Fruit fly (Drosophila melanogaster) whole organism, embryonic: Measurements from ENCODE around the gene Polr3G.

Source experiments
- ATbp ChIP-seq: fragments of 200-800 bp; sonication (Bioruptor generic); optimal IDR thresholded peaks from 2 replicates; lab custom pipeline; 2017; ENCODE audit warnings: missing biosample characterization, mild to moderate bottlenecking, missing genetic modification characterization, missing genetic modification reagents
- Awh ChIP-seq: fragments of 200-800 bp; sonication (Bioruptor generic); IDR thresholded peaks from 2 replicates; pipeline ENCODE4, ENCODE4 v1.3.6; 2022; ENCODE audit warnings: missing biosample characterization, missing genetic modification characterization
- Bteb2 ChIP-seq: fragments of 200-800 bp; sonication (Bioruptor generic); optimal IDR thresholded peaks from 2 replicates; lab custom pipeline; 2016; ENCODE audit warnings: missing biosample characterization, missing genetic modification characterization
- CG11456 ChIP-seq: fragments of 200-800 bp; sonication (Bioruptor generic); IDR thresholded peaks from 3 replicates; pipeline ENCODE4 v1.3.6; 2022; ENCODE audit warnings: missing biosample characterization, missing genetic modification characterization
- CG11504 ChIP-seq: fragments of 200-800 bp; sonication (Bioruptor generic); optimal IDR thresholded peaks from 3 replicates; lab custom pipeline; 2019; ENCODE audit warnings: missing biosample characterization, mild to moderate bottlenecking, missing genetic modification characterization, moderate library complexity
- CG12155 ChIP-seq: fragments of 200-800 bp; sonication (Bioruptor generic); optimal IDR thresholded peaks from 3 replicates; lab custom pipeline; 2016; ENCODE audit warnings: missing biosample characterization, missing genetic modification characterization
- CG12219 ChIP-seq: fragments of 200-800 bp; sonication (Bioruptor generic); optimal IDR thresholded peaks from 3 replicates; lab custom pipeline; 2018; ENCODE audit warnings: missing biosample characterization, mild to moderate bottlenecking, missing genetic modification characterization
- CG13123 ChIP-seq: fragments of 200-800 bp; sonication (Bioruptor generic); optimal IDR thresholded peaks from 2 replicates; lab custom pipeline; 2016; ENCODE audit warnings: missing biosample characterization, missing genetic modification characterization
- CG14667 ChIP-seq: fragments of 200-800 bp; sonication (Bioruptor generic); IDR thresholded peaks from 2 replicates; pipeline ENCODE4 v1.3.6; 2022; ENCODE audit warnings: missing biosample characterization, missing genetic modification characterization
- CG14860 ChIP-seq: fragments of 200-800 bp; sonication (Bioruptor generic); IDR thresholded peaks from 3 replicates; pipeline ENCODE4 v1.3.6; 2022; ENCODE audit warnings: missing biosample characterization, missing genetic modification characterization; ENCODE audit not compliant: partially characterized antibody
- CG16815 ChIP-seq: fragments of 200-800 bp; sonication (Bioruptor generic); optimal IDR thresholded peaks from 3 replicates; lab custom pipeline; 2017; ENCODE audit warnings: missing biosample characterization, mild to moderate bottlenecking, missing genetic modification characterization
- CG17186 ChIP-seq: fragments of 200-800 bp; sonication (Bioruptor generic); optimal IDR thresholded peaks from 3 replicates; lab custom pipeline; 2017; ENCODE audit warnings: missing biosample characterization, missing genetic modification reagents, missing genetic modification characterization
- CG18619 ChIP-seq: fragments of 200-800 bp; sonication (Bioruptor generic); optimal IDR thresholded peaks from 3 replicates; lab custom pipeline; 2017; ENCODE audit warnings: missing biosample characterization, mild to moderate bottlenecking, missing genetic modification characterization
- CG31388 ChIP-seq: fragments of 200-800 bp; sonication (Bioruptor generic); optimal IDR thresholded peaks from 2 replicates; lab custom pipeline; 2016; ENCODE audit warnings: missing biosample characterization, missing genetic modification characterization
- CG4617 ChIP-seq: fragments of 200-800 bp; sonication (Bioruptor generic); optimal IDR thresholded peaks from 3 replicates; lab custom pipeline; 2016; ENCODE audit warnings: missing biosample characterization, missing genetic modification characterization, borderline replicate concordance
- CG7271 ChIP-seq: fragments of 200-800 bp; sonication (Bioruptor generic); optimal IDR thresholded peaks from 2 replicates; lab custom pipeline; 2018; ENCODE audit warnings: missing biosample characterization, mild to moderate bottlenecking, missing genetic modification characterization, moderate library complexity
- CG7556 ChIP-seq: fragments of 200-800 bp; sonication (Bioruptor generic); optimal IDR thresholded peaks from 2 replicates; lab custom pipeline; 2017; ENCODE audit warnings: missing biosample characterization, mild to moderate bottlenecking, missing genetic modification characterization
- CG7928 ChIP-seq: fragments of 200-800 bp; sonication (Bioruptor generic); optimal IDR thresholded peaks from 2 replicates; lab custom pipeline; 2017; ENCODE audit warnings: missing biosample characterization, mild to moderate bottlenecking, missing genetic modification characterization
- CG8478 ChIP-seq: fragments of >200 bp; optimal IDR thresholded peaks from 2 replicates; lab custom pipeline; 2018
- CG9215 ChIP-seq: fragments of 200-800 bp; sonication (Bioruptor generic); IDR thresholded peaks from 2 replicates; pipeline ENCODE4 v1.3.6; 2022; ENCODE audit warnings: missing biosample characterization, missing genetic modification characterization
- CkIIα-i1 ChIP-seq: fragments of 200-800 bp; sonication (Bioruptor generic); IDR thresholded peaks from 2 replicates; pipeline ENCODE4 v1.3.6; 2022; ENCODE audit warnings: missing biosample characterization, missing genetic modification characterization
- Dip3 ChIP-seq: fragments of 200-800 bp; sonication (Bioruptor generic); optimal IDR thresholded peaks from 3 replicates; lab custom pipeline; 2016; ENCODE audit warnings: missing biosample characterization, missing genetic modification characterization
- H2.0 ChIP-seq: fragments of 200-800 bp; sonication (Bioruptor generic); IDR thresholded peaks from 2 replicates; pipeline ENCODE4 v1.3.6; 2022; ENCODE audit warnings: missing biosample characterization, missing genetic modification characterization
- HLH54F ChIP-seq: fragments of 200-800 bp; sonication (Bioruptor generic); optimal IDR thresholded peaks from 3 replicates; lab custom pipeline; 2016; ENCODE audit warnings: missing biosample characterization, missing genetic modification characterization
- Hr39 ChIP-seq: fragments of >200 bp; optimal IDR thresholded peaks from 2 replicates; lab custom pipeline; 2017
- Lim3 ChIP-seq: fragments of 200-800 bp; sonication (Bioruptor generic); IDR thresholded peaks from 2 replicates; pipeline ENCODE4 v1.3.6; 2022; ENCODE audit warnings: missing biosample characterization, missing genetic modification characterization
- MESR4 ChIP-seq: fragments of 200-800 bp; sonication (Bioruptor generic); optimal IDR thresholded peaks from 2 replicates; lab custom pipeline; 2018; ENCODE audit warnings: missing biosample characterization, mild to moderate bottlenecking, missing genetic modification characterization, moderate library complexity
- Neu2 ChIP-seq: fragments of 200-800 bp; sonication (Bioruptor generic); optimal IDR thresholded peaks from 3 replicates; lab custom pipeline; 2016; ENCODE audit warnings: missing biosample characterization, missing genetic modification characterization, borderline replicate concordance
- NfI ChIP-seq: fragments of 200-800 bp; sonication (Bioruptor generic); optimal IDR thresholded peaks from 3 replicates; lab custom pipeline; 2018; ENCODE audit warnings: missing biosample characterization, mild to moderate bottlenecking, missing genetic modification characterization, moderate library complexity
- Spps ChIP-seq: fragments of 200-800 bp; sonication (Bioruptor generic); optimal IDR thresholded peaks from 2 replicates; lab custom pipeline; 2018; ENCODE audit warnings: missing biosample characterization, mild to moderate bottlenecking, missing genetic modification characterization
- az2 ChIP-seq: fragments of 200-800 bp; sonication (Bioruptor generic); optimal IDR thresholded peaks from 3 replicates; lab custom pipeline; 2016; ENCODE audit warnings: missing biosample characterization, missing genetic modification characterization
- bigmax ChIP-seq: fragments of 200-800 bp; sonication (Bioruptor generic); optimal IDR thresholded peaks from 2 replicates; lab custom pipeline; 2018; ENCODE audit warnings: missing biosample characterization, mild to moderate bottlenecking, missing genetic modification characterization
- btn ChIP-seq: fragments of 200-800 bp; sonication (Bioruptor generic); optimal IDR thresholded peaks from 2 replicates; lab custom pipeline; 2016; ENCODE audit warnings: missing biosample characterization, missing genetic modification characterization
- caup ChIP-seq: fragments of 200-800 bp; sonication (Bioruptor generic); optimal IDR thresholded peaks from 3 replicates; lab custom pipeline; 2017; ENCODE audit warnings: missing biosample characterization, mild to moderate bottlenecking, missing genetic modification characterization, moderate library complexity; ENCODE audit not compliant: severe bottlenecking
- en ChIP-seq: fragments of 200-800 bp; sonication (Bioruptor generic); optimal IDR thresholded peaks from 2 replicates; lab custom pipeline; 2016; ENCODE audit warnings: missing biosample characterization, missing genetic modification characterization
- fd102C ChIP-seq: fragments of 200-800 bp; sonication (Bioruptor generic); optimal IDR thresholded peaks from 2 replicates; lab custom pipeline; 2018; ENCODE audit warnings: missing biosample characterization, mild to moderate bottlenecking, missing genetic modification characterization, moderate library complexity
- fd3F ChIP-seq: fragments of 200-800 bp; sonication (Bioruptor generic); optimal IDR thresholded peaks from 2 replicates; lab custom pipeline; 2018; ENCODE audit warnings: missing biosample characterization, mild to moderate bottlenecking, missing genetic modification characterization, moderate library complexity
- fd64A ChIP-seq: fragments of 200-800 bp; sonication (Bioruptor generic); optimal IDR thresholded peaks from 3 replicates; lab custom pipeline; 2018; ENCODE audit warnings: missing biosample characterization, mild to moderate bottlenecking, missing genetic modification characterization
- gsb-n ChIP-seq: fragments of 200-800 bp; sonication (Bioruptor generic); optimal IDR thresholded peaks from 3 replicates; lab custom pipeline; 2018; ENCODE audit warnings: missing biosample characterization, mild to moderate bottlenecking, missing genetic modification characterization
- ham ChIP-seq: fragments of 200-800 bp; sonication (Bioruptor generic); IDR thresholded peaks from 2 replicates; pipeline ENCODE4 v1.3.6; 2022; ENCODE audit warnings: missing biosample characterization, missing genetic modification characterization
- kah ChIP-seq: fragments of 200-800 bp; sonication (Bioruptor generic); optimal IDR thresholded peaks from 2 replicates; lab custom pipeline; 2018; ENCODE audit warnings: missing biosample characterization, mild to moderate bottlenecking, missing genetic modification characterization
- nmo ChIP-seq: fragments of 200-800 bp; sonication (Bioruptor generic); optimal IDR thresholded peaks from 2 replicates; lab custom pipeline; 2018; ENCODE audit warnings: missing biosample characterization, mild to moderate bottlenecking, missing genetic modification characterization, moderate library complexity
- pho ChIP-seq: fragments of 200-800 bp; sonication (Bioruptor generic); optimal IDR thresholded peaks from 2 replicates; lab custom pipeline; 2016; ENCODE audit warnings: missing biosample characterization, missing genetic modification characterization
- pzg ChIP-seq: fragments of 200-800 bp; sonication (Bioruptor generic); optimal IDR thresholded peaks from 3 replicates; lab custom pipeline; 2018; ENCODE audit warnings: missing biosample characterization, mild to moderate bottlenecking, missing genetic modification characterization, moderate library complexity
- repo ChIP-seq: fragments of 200-800 bp; sonication (Bioruptor generic); optimal IDR thresholded peaks from 2 replicates; lab custom pipeline; 2016; ENCODE audit warnings: missing biosample characterization, missing genetic modification characterization
- shn ChIP-seq: fragments of 200-800 bp; sonication (Bioruptor generic); optimal IDR thresholded peaks from 3 replicates; lab custom pipeline; 2016; ENCODE audit warnings: missing biosample characterization, missing genetic modification characterization
- sima ChIP-seq: fragments of 200-800 bp; sonication (Bioruptor generic); optimal IDR thresholded peaks from 2 replicates; lab custom pipeline; 2016; ENCODE audit warnings: missing biosample characterization, missing genetic modification characterization
- slbo ChIP-seq: fragments of 200-800 bp; sonication (Bioruptor generic); IDR thresholded peaks from 2 replicates; pipeline ENCODE4 v1.3.6; 2022; ENCODE audit warnings: missing biosample characterization, missing genetic modification characterization
- sr ChIP-seq: fragments of 200-800 bp; sonication (Bioruptor generic); IDR thresholded peaks from 3 replicates; pipeline ENCODE4 v1.3.6; 2022; ENCODE audit warnings: missing biosample characterization, missing genetic modification characterization
- stwl ChIP-seq: fragments of 200-800 bp; sonication (Bioruptor generic); optimal IDR thresholded peaks from 3 replicates; lab custom pipeline; 2018; ENCODE audit warnings: missing biosample characterization, mild to moderate bottlenecking, missing genetic modification characterization, moderate library complexity
- tap ChIP-seq: fragments of 200-800 bp; optimal IDR thresholded peaks from 3 replicates; lab custom pipeline; 2019; ENCODE audit warnings: missing biosample characterization, mild to moderate bottlenecking, missing genetic modification characterization, moderate library complexity
- tin ChIP-seq: fragments of 200-800 bp; sonication (Bioruptor generic); optimal IDR thresholded peaks from 3 replicates; lab custom pipeline; 2016; ENCODE audit warnings: missing biosample characterization, missing genetic modification characterization
- ttk ChIP-seq: fragments of 200-800 bp; sonication (Bioruptor generic); IDR thresholded peaks from 2 replicates; pipeline ENCODE4 v2.1.2; 2022; ENCODE audit warnings: missing biosample characterization, missing genetic modification characterization

The Polr3G gene

dm6 chr3L:17465804-17466203 lies 38.9 kb upstream of the Polr3G start, which contains the start of gene QIL1 (continued):
- no peak for TF ChIP-seq Awh
- TF ChIP-seq HLH54F (GFP tag; lab: Kevin White, UChicago), result no peak
- no peak for TF ChIP-seq CG31388 (GFP tag; lab: Kevin White, UChicago)
- TF ChIP-seq Bteb2, result no peak
- TF ChIP-seq Neu2 (GFP tag; lab: Kevin White, UChicago), result no peak
- no peak for TF ChIP-seq repo (GFP tag; lab: Kevin White, UChicago)
- TF ChIP-seq sima (GFP tag; lab: Kevin White, UChicago), result no peak
- no peak for TF ChIP-seq az2 (GFP tag; lab: Kevin White, UChicago)
- TF ChIP-seq Spps (tag; lab: Kevin White, UChicago), result no peak
- TF ChIP-seq stwl (tag; lab: Kevin White, UChicago), result peak; percentile 85
- no peak for TF ChIP-seq Hr39 (lab: Kevin White, UChicago)
- TF ChIP-seq CG17186, result no peak
- TF ChIP-seq CG16815, result no peak
- no peak for TF ChIP-seq fd3F
- peak; percentile 35 for TF ChIP-seq CG11504 (tag; lab: Kevin White, UChicago)
- no peak for TF ChIP-seq CG12155 (GFP tag; lab: Kevin White, UChicago)
- no peak for TF ChIP-seq Dip3 (GFP tag; lab: Kevin White, UChicago)
- TF ChIP-seq kah (GFP tag; lab: Kevin White, UChicago), result no peak
- no peak for TF ChIP-seq CG8478
- TF ChIP-seq nmo (GFP tag; lab: Kevin White, UChicago), result peak; percentile 54
- no peak for TF ChIP-seq pho
- no peak for TF ChIP-seq caup (GFP tag; lab: Kevin White, UChicago)
- TF ChIP-seq CG11456 (GFP tag; lab: Robert Waterston, UW), result no peak
- TF ChIP-seq CG4617, result peak; percentile 90
- TF ChIP-seq gsb-n (tag; lab: Kevin White, UChicago), result no peak
- TF ChIP-seq tin, result no peak
- no peak for TF ChIP-seq tap
- peak; percentile 90 for TF ChIP-seq pzg
- TF ChIP-seq btn (GFP tag; lab: Kevin White, UChicago), result no peak
- TF ChIP-seq CG12219 (GFP tag; lab: Kevin White, UChicago), result no peak
- no peak for TF ChIP-seq Lim3
- no peak for TF ChIP-seq CkIIα-i1 (GFP tag; lab: Robert Waterston, UW)
- TF ChIP-seq CG14860 (GFP tag; lab: Robert Waterston, UW), result no peak
- no peak for TF ChIP-seq CG14667 (GFP tag; lab: Robert Waterston, UW)
- TF ChIP-seq CG7928, result no peak
- no peak for TF ChIP-seq CG7556 (GFP tag; lab: Kevin White, UChicago)
- TF ChIP-seq CG18619 (GFP tag; lab: Kevin White, UChicago), result no peak
- no peak for TF ChIP-seq CG7271 (tag; lab: Kevin White, UChicago)
- TF ChIP-seq en (GFP tag; lab: Kevin White, UChicago), result no peak
- no peak for TF ChIP-seq ATbp (GFP tag; lab: Kevin White, UChicago)
- no peak for TF ChIP-seq bigmax
- TF ChIP-seq shn (GFP tag; lab: Kevin White, UChicago), result no peak
- no peak for TF ChIP-seq ham (GFP tag; lab: Robert Waterston, UW)
- TF ChIP-seq slbo, result no peak
- TF ChIP-seq sr (GFP tag; lab: Robert Waterston, UW), result no peak
- peak; percentile 94 for TF ChIP-seq MESR4 (GFP tag; lab: Kevin White, UChicago)
- TF ChIP-seq ttk (GFP tag; lab: Robert Waterston, UW), result no peak
- no peak for TF ChIP-seq CG9215 (GFP tag; lab: Robert Waterston, UW)
- no peak for TF ChIP-seq H2.0 (GFP tag; lab: Robert Waterston, UW)
- TF ChIP-seq fd64A (GFP tag; lab: Kevin White, UChicago), result no peak
- no peak for TF ChIP-seq CG13123 (GFP tag; lab: Kevin White, UChicago)
- peak; percentile 2 for TF ChIP-seq NfI
- no peak for TF ChIP-seq fd102C (GFP tag; lab: Kevin White, UChicago)
